Worm (Caenorhabditis elegans) whole organism, L4/young adult: ENCODE results near the gene cks-1.

Experiments used
- dao-5 ChIP-seq: sonication (generic microtip); optimal IDR thresholded peaks from 2 replicates; lab custom pipeline; 2016; ENCODE audit warnings: missing genotype, missing genetic modification characterization, moderate library complexity, missing compliant biosample characterization
- him-1 ChIP-seq: sonication (generic microtip); optimal IDR thresholded peaks from 2 replicates; lab custom pipeline; 2016; ENCODE audit warnings: missing genotype, missing genetic modification reagents, missing genetic modification characterization, missing compliant biosample characterization

DNA sequence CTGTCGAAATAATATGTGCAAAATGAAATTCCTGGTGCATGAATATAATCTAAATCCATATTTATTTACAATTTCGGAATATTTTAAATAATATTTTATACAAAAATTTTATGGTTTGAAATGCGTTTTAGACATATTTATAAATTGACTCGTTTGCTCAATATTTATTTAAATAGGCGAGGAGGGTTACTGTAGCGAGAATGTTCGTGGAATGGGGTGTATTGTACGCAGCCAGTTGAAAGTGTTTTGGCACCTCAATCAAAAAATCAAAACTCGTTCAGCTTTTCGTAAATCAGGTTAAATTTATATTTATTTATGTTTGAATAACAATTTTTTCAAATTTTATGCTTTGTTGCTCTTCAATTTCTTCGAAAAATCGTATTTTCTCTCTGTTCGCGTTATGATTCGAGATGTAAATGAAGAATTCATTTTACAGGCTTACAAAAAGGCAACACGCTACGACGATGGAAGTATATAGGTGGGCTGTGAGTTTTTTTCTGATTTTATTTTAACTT is 25.0 kb downstream of the cks-1 start, which contains the start of gene hyl-1:
- TF ChIP-seq him-1 (tag; lab: Kevin White, UChicago) (no peak), dao-5 (tag; lab: Kevin White, UChicago) (no peak)
